Fruit fly (Drosophila melanogaster): ENCODE measurements around the gene CG33784.

Gene CG33784

dm6 chr3R:10095765-10096164 lies 28.1 kb downstream of the CG33784 start:
- TF ChIP-seq insv (optimal IDR thresholded peaks at IDR 0.05): no peak
- no peak for TF ChIP-seq h (optimal IDR thresholded peaks at IDR 0.05)
- no peak for TF ChIP-seq Myc (optimal IDR thresholded peaks at IDR 0.05)
- TF ChIP-seq psq (optimal IDR thresholded peaks at IDR 0.05): no peak
- TF ChIP-seq Sin3A (optimal IDR thresholded peaks at IDR 0.05): no peak
- TF ChIP-seq ttk (optimal IDR thresholded peaks at IDR 0.05): no peak

DNA sequence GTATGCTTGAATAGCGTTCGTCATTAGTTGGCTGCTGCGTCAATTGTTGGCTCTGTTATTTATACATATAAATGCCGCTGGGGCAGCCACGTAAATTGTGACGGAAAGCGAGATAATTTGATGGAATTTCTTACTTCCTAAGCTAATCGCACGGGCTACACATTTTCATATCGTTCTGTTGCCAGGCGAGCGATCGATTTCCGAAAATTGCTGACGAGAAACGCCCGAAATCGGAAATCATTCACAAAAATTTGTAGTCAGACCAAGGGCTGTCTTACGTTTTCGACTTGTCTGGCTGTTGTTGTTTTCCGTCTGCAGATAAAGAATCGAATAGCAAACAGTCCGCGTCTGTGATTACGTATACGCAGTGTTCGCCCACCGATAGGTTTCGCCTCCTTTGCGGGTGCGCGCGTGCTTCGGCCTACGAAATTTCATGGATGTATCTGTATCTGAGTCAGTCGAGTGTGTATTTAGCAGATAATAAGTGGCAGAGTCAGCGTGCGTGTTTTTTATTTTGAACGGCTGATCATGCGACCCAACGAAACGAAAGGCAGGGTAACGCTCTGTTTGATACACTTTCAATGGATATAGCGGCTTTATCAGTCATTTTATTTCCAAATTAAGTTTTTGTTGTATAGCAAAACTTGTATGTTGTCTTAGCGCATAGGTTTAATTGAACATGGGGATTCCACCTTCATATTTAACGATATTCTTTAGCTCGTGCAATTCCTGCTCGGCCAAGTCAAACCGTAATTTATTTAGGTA lies 30.0 kb downstream of the CG33784 start:
- TF ChIP-seq ttk (optimal IDR thresholded peaks at IDR 0.05) (no peak), insv (optimal IDR thresholded peaks at IDR 0.05) (no peak), Myc (optimal IDR thresholded peaks at IDR 0.05) (no peak), psq (optimal IDR thresholded peaks at IDR 0.05) (no peak), h (optimal IDR thresholded peaks at IDR 0.05) (no peak), Sin3A (optimal IDR thresholded peaks at IDR 0.05) (no peak)

- TF ChIP-seq Myc (optimal IDR thresholded peaks at IDR 0.05) (no peak), ttk (optimal IDR thresholded peaks at IDR 0.05) (no peak), insv (optimal IDR thresholded peaks at IDR 0.05) (no peak), Sin3A (optimal IDR thresholded peaks at IDR 0.05) (no peak), h (optimal IDR thresholded peaks at IDR 0.05) (no peak), psq (optimal IDR thresholded peaks at IDR 0.05) (no peak)
Measured at dm6 chr3R:10098296-10098675, 30.6 kb downstream of the CG33784 start.

- no peak for TF ChIP-seq Sin3A (optimal IDR thresholded peaks at IDR 0.05)
- no peak for TF ChIP-seq psq (optimal IDR thresholded peaks at IDR 0.05)
- TF ChIP-seq Myc (optimal IDR thresholded peaks at IDR 0.05): no peak
- TF ChIP-seq ttk (optimal IDR thresholded peaks at IDR 0.05): no peak
- TF ChIP-seq insv (optimal IDR thresholded peaks at IDR 0.05): no peak
- no peak for TF ChIP-seq h (optimal IDR thresholded peaks at IDR 0.05)
Measured at dm6 chr3R:10099401-10099848, 31.7 kb downstream of the CG33784 start.

- no peak for TF ChIP-seq insv (optimal IDR thresholded peaks at IDR 0.05)
- TF ChIP-seq Sin3A (optimal IDR thresholded peaks at IDR 0.05): no peak
- TF ChIP-seq Myc (optimal IDR thresholded peaks at IDR 0.05): no peak
- TF ChIP-seq ttk (optimal IDR thresholded peaks at IDR 0.05): no peak
- no peak for TF ChIP-seq h (optimal IDR thresholded peaks at IDR 0.05)
Measured at dm6 chr3R:10100498-10101196, 32.9 kb downstream of the CG33784 start.

DNA sequence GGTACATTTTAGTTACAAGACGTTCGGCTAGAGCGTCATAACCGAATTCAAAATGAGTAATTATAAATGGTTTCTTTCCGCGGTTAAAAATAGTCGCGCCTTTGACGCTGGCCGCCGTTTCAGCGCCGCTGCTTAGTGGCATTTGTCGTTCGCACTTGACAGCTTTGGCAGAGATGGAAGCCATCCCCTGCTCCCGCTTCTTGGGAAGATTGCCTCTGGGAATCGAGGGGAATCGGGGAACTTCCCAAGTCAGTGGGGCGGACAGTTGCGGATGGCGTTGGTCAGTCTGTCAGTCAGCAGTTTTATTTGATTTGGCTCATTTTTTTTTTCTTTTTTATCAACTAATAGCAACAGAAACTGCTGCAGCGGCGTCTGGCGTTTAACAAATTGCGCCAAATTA lies 39.1 kb downstream of the CG33784 start:
- TF ChIP-seq Myc (optimal IDR thresholded peaks at IDR 0.05) (no peak), h (optimal IDR thresholded peaks at IDR 0.05) (no peak), ttk (optimal IDR thresholded peaks at IDR 0.05) (no peak), psq (optimal IDR thresholded peaks at IDR 0.05) (no peak), Sin3A (optimal IDR thresholded peaks at IDR 0.05) (no peak), insv (optimal IDR thresholded peaks at IDR 0.05) (no peak)

DNA sequence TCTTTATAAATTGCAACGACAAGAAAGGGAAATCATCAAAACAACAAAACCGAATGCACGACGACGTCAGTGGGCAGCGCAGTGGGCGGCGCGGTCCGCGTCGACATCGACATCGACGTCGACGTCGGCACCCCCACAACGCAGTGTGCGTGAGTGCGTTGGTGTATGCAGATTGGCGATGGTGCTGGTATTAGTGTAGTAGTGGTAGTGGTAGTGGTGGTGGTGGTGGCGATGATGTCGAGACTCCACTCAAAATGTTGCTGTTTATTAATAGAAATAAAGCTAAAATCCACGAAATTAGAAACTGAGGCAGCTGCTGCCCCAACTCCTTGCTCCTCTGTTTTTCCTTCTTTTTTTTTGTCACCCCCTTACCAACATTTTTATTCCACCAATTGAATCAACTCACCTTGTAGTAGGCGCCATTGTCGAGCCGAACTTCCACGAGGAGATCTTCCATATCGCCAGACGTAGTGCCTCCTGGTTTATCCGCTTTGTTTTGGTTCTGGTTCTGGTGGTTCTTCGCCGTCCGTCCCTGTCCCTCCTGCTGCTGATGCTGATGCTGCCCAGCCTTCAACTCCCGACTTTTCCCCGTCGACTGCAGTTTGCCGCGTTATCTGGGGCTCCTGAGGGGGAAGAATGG lies 40.7 kb downstream of the CG33784 start:
- TF ChIP-seq insv (optimal IDR thresholded peaks at IDR 0.05) (no peak), psq (optimal IDR thresholded peaks at IDR 0.05) (no peak)

dm6 chr3R:10109212-10109880 lies 41.6 kb downstream of the CG33784 start:
- TF ChIP-seq insv (optimal IDR thresholded peaks at IDR 0.05) (peak; percentile 79), Sin3A (optimal IDR thresholded peaks at IDR 0.05) (no peak)

dm6 chr3R:10109938-10110337 lies 42.2 kb downstream of the CG33784 start, which contains the start of gene Fmr1:
Fmr1 (minus strand) TSS chr3R:10110121.
- no peak for TF ChIP-seq h (optimal IDR thresholded peaks at IDR 0.05)
- TF ChIP-seq psq (optimal IDR thresholded peaks at IDR 0.05): peak; percentile 68

DNA sequence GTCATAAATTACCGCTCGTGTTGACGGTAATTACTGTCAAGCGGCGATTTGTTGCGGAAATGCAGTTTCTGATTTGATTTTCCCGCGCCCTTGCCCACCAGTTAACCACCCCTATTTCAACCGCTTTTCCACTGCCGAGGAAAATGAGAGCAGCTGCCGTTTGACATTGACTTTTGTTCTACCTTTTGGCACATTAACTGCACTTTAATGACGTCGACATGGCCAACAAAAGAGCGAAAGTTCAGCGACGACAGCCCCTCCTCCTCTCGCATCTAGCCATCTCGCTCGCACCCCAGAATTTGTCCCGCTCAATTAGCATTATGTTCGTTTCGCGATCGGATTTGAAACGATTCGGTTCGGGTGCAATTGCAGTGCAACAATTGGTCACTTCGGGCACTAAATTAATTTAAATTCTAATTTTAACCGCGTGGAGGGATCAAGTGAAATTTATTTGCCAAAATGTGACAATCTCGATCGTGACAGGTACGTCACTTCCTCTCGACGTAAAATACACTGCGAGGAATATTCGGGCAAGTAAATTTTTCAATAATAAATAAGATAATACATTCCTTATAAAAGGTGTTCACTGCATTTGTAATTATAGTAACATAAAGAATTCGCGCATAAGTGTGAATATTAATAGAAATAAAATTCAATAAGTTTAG lies 43.6 kb downstream of the CG33784 start:
- TF ChIP-seq Sin3A (optimal IDR thresholded peaks at IDR 0.05) (no peak), psq (optimal IDR thresholded peaks at IDR 0.05) (no peak), h (optimal IDR thresholded peaks at IDR 0.05) (no peak), ttk (optimal IDR thresholded peaks at IDR 0.05) (no peak), Myc (optimal IDR thresholded peaks at IDR 0.05) (no peak), insv (optimal IDR thresholded peaks at IDR 0.05) (no peak)

DNA sequence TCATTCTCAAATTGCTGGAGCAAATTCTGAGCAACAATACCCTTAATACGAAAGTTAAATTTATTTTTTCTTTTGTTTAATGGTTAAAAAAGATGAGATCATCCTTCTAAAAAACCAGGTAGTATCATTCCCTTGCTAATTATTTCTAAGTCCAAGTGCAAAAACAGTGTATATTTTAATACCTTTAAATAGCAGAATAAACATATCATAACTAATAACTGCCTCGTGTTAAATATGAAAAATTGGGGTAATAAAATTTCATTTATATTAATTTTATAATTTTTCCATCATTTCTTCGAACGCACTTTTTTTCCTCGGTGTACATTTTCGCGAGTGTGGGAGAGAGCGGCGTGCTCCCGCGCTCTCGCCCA lies 44.1 kb downstream of the CG33784 start:
- TF ChIP-seq Sin3A (optimal IDR thresholded peaks at IDR 0.05) (no peak), h (optimal IDR thresholded peaks at IDR 0.05) (no peak), psq (optimal IDR thresholded peaks at IDR 0.05) (no peak), insv (optimal IDR thresholded peaks at IDR 0.05) (no peak), Myc (optimal IDR thresholded peaks at IDR 0.05) (no peak), ttk (optimal IDR thresholded peaks at IDR 0.05) (no peak)

DNA sequence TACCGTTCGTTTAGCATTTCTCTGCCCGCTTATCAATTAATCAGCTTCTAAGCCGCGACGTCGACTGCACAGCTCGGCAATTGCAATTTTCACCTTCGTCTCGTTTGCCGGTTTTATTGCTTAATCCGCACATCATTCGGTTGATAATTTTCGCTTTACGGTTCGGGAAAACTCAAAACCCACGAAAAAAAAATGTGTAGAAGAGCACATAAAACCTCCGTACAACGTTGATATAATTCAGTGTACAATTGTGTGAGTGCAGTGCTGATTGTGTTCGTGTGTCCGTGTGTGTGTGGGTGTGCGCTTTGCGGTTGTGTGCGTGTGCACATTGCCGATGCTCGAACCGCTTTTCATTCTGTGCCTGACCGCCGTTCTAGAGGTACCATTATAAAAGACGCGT lies 44.5 kb downstream of the CG33784 start, which contains the start of gene CAH7:
CAH7 (plus strand) TSS at position 43 of the 400 bp plus-strand sequence.
- no peak for TF ChIP-seq h (optimal IDR thresholded peaks at IDR 0.05)

Measured in Kc167 (cell line).